Fruit fly (Drosophila melanogaster): ENCODE results near the gene Cyp4ac1.

Cyp4ac1 gene

dm6 chr2L:5237175-5237753 lies 26.5 kb upstream of the Cyp4ac1 start:
- TF ChIP-seq CG9948 (tag; optimal IDR thresholded peaks at IDR 0.05) (no peak), D1 (tag; optimal IDR thresholded peaks at IDR 0.05) (no peak), CG10348 (GFP tag; IDR thresholded peaks at IDR 0.05) (no peak), CG34367 (tag; optimal IDR thresholded peaks at IDR 0.05) (no peak), gl (tag; optimal IDR thresholded peaks at IDR 0.05) (peak; percentile 38), CG14655 (GFP tag; optimal IDR thresholded peaks at IDR 0.05) (peak; percentile 25), rn (GFP tag; IDR thresholded peaks at IDR 0.05) (no peak), CG12605 (GFP tag; IDR thresholded peaks at IDR 0.05) (peak; percentile 86), CG8301 (tag; optimal IDR thresholded peaks at IDR 0.05) (no peak), Pif1B (GFP tag; optimal IDR thresholded peaks at IDR 0.05) (peak; percentile 50), Ets98B (GFP tag; IDR thresholded peaks at IDR 0.05) (peak; percentile 66), CG15710 (tag; optimal IDR thresholded peaks at IDR 0.05) (peak; percentile 21), Snoo (tag; optimal IDR thresholded peaks at IDR 0.05) (peak; percentile 34), CG32121 (GFP tag; IDR thresholded peaks at IDR 0.05) (peak; percentile 51; the same call in 1 of the 2 replicates), Pif1A (GFP tag; optimal IDR thresholded peaks at IDR 0.05) (peak; percentile 62), EcR (GFP tag; optimal IDR thresholded peaks at IDR 0.05) (peak; percentile 61), fd96Ca (GFP tag; IDR thresholded peaks at IDR 0.05) (peak; percentile 55), CG13204 (GFP tag; optimal IDR thresholded peaks at IDR 0.05) (peak; percentile 9), CG8159 (tag; optimal IDR thresholded peaks at IDR 0.05) (peak; percentile 39), CG17806 (tag; optimal IDR thresholded peaks at IDR 0.05) (no peak), CG4496 (GFP tag; IDR thresholded peaks at IDR 0.05) (no peak; the same call in 2 of the 3 replicates)

DNA sequence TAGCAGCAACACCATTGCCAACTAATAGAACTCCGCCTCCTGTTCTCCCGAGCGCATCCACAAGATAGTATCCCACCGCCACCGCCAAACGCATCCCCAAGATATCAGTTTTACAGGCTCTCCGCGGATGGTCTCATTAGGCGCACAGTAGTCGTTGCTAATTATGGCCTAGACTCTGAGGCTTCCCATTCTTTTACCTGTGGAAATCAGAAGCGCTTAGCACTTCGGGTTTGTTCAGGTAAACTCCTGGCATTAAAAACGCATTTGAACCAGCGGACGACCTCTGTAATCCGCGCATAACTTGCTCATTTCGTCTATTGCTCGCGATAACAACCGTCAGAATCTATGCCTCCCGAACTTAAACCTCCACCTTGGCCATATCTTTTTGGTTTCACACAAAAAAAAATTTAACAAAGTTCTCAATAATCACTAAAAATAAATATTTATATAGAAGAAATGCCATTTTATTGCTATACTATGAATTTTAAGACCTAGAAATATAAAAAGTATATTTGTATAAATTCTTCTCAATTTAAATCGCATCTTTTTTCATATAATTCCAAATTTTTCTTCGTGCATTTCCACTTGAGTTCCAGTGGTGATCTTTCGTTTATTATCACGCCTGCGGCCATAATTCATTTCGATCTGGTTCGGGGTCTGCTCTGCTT lies 25.8 kb upstream of the Cyp4ac1 start:
- TF ChIP-seq CG8301 (tag; optimal IDR thresholded peaks at IDR 0.05): peak; percentile 6
- no peak for TF ChIP-seq gl (tag; optimal IDR thresholded peaks at IDR 0.05)
- no peak for TF ChIP-seq EcR (GFP tag; optimal IDR thresholded peaks at IDR 0.05)
- TF ChIP-seq CG14655 (GFP tag; optimal IDR thresholded peaks at IDR 0.05): no peak
- TF ChIP-seq Ets98B (GFP tag; IDR thresholded peaks at IDR 0.05): no peak
- no peak for TF ChIP-seq CG10348 (GFP tag; IDR thresholded peaks at IDR 0.05)
- no peak for TF ChIP-seq CG4496 (GFP tag; IDR thresholded peaks at IDR 0.05)
- no peak for TF ChIP-seq Snoo (tag; optimal IDR thresholded peaks at IDR 0.05)
- peak; percentile 61 for TF ChIP-seq CG15710 (tag; optimal IDR thresholded peaks at IDR 0.05)
- TF ChIP-seq CG34367 (tag; optimal IDR thresholded peaks at IDR 0.05): peak; percentile 1
- TF ChIP-seq Pif1B (GFP tag; optimal IDR thresholded peaks at IDR 0.05): no peak
- peak; percentile 57 for TF ChIP-seq CG9948 (tag; optimal IDR thresholded peaks at IDR 0.05)
- TF ChIP-seq fd96Ca (GFP tag; IDR thresholded peaks at IDR 0.05): no peak
- TF ChIP-seq CG17806 (tag; optimal IDR thresholded peaks at IDR 0.05): peak; percentile 56
- peak; percentile 71 for TF ChIP-seq CG8159 (tag; optimal IDR thresholded peaks at IDR 0.05)
- no peak for TF ChIP-seq CG32121 (GFP tag; IDR thresholded peaks at IDR 0.05)
- TF ChIP-seq CG13204 (GFP tag; optimal IDR thresholded peaks at IDR 0.05): no peak
- peak; percentile 12 for TF ChIP-seq Pif1A (GFP tag; optimal IDR thresholded peaks at IDR 0.05)
- no peak for TF ChIP-seq rn (GFP tag; IDR thresholded peaks at IDR 0.05)
- TF ChIP-seq D1 (tag; optimal IDR thresholded peaks at IDR 0.05): no peak
- no peak for TF ChIP-seq CG12605 (GFP tag; IDR thresholded peaks at IDR 0.05)

DNA sequence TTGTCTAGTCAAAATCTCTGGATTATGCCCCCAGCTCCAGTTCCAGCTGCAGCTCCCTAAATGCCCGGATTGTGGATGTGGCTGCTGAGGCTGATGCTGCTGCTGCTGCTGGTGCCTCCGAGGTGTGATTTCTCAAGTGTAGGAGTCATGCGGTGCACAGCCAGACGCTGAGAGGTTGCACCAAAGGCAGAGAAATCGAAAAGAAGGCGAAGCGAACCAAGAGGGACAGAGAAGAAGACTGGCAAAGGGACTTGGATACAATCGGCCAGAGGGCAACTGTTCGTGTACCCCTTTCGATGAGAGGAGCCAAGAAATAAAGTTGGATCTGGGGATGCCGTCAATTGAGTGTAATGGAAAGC lies 25.3 kb upstream of the Cyp4ac1 start:
- no peak for TF ChIP-seq CG10348 (GFP tag; IDR thresholded peaks at IDR 0.05)
- no peak for TF ChIP-seq D1 (tag; optimal IDR thresholded peaks at IDR 0.05)
- no peak for TF ChIP-seq CG32121 (GFP tag; IDR thresholded peaks at IDR 0.05)
- TF ChIP-seq CG13204 (GFP tag; optimal IDR thresholded peaks at IDR 0.05): peak; percentile 43
- TF ChIP-seq gl (tag; optimal IDR thresholded peaks at IDR 0.05): no peak
- TF ChIP-seq CG12605 (GFP tag; IDR thresholded peaks at IDR 0.05): no peak
- peak; percentile 38 for TF ChIP-seq EcR (GFP tag; optimal IDR thresholded peaks at IDR 0.05)
- no peak for TF ChIP-seq CG8301 (tag; optimal IDR thresholded peaks at IDR 0.05)
- TF ChIP-seq Snoo (tag; optimal IDR thresholded peaks at IDR 0.05): no peak
- no peak for TF ChIP-seq CG4496 (GFP tag; IDR thresholded peaks at IDR 0.05)
- no peak for TF ChIP-seq CG14655 (GFP tag; optimal IDR thresholded peaks at IDR 0.05)
- TF ChIP-seq CG8159 (tag; optimal IDR thresholded peaks at IDR 0.05): no peak

DNA sequence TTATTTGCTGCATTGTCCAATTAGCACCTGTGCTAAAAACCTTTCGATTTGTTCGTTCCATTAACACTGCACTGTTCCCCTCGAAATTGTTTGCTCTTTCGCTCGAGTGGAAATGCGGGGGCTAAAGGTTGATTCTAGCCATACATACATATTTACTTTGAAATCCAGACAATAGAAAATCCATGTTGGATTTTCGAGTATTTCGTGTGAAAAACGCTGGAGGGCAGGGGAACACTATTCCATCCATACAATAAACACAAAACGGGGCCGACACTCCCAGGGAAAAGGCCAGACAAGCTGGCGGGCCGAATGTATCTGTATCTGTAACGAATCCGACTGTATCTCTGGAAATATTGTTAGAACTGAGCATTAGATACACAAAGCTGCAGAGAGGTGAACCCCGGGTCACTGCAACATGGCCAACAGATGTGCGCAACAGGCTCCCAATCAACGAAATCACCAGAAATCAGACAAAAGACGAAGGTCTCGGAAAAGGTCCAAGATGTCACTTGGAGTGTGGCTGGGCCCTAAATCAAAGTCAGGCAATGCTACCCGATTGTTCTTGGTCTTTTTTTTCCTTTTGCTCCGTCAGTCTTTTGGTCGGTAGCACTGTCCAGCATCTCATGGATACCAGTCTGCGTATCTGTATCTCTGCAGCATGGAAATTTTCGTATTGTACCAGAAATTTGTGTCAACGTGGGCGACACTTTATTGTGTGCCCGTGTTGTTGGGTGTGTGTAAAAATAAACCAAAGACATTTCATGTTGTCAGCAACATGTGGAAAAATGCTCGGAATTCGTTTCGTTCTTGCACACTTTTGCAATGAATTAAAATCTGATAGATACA lies 24.1 kb upstream of the Cyp4ac1 start:
- TF ChIP-seq Ets98B (GFP tag; IDR thresholded peaks at IDR 0.05): no peak
- TF ChIP-seq rn (GFP tag; IDR thresholded peaks at IDR 0.05): no peak
- TF ChIP-seq EcR (GFP tag; optimal IDR thresholded peaks at IDR 0.05): no peak
- TF ChIP-seq CG15710 (tag; optimal IDR thresholded peaks at IDR 0.05): no peak
- TF ChIP-seq fd96Ca (GFP tag; IDR thresholded peaks at IDR 0.05): no peak
- no peak for TF ChIP-seq CG10348 (GFP tag; IDR thresholded peaks at IDR 0.05)
- TF ChIP-seq D1 (tag; optimal IDR thresholded peaks at IDR 0.05): no peak
- no peak for TF ChIP-seq CG32121 (GFP tag; IDR thresholded peaks at IDR 0.05)
- TF ChIP-seq CG8301 (tag; optimal IDR thresholded peaks at IDR 0.05): no peak
- no peak for TF ChIP-seq CG8159 (tag; optimal IDR thresholded peaks at IDR 0.05)
- TF ChIP-seq CG14655 (GFP tag; optimal IDR thresholded peaks at IDR 0.05): no peak
- no peak for TF ChIP-seq CG12605 (GFP tag; IDR thresholded peaks at IDR 0.05)
- no peak for TF ChIP-seq CG34367 (tag; optimal IDR thresholded peaks at IDR 0.05)
- TF ChIP-seq CG17806 (tag; optimal IDR thresholded peaks at IDR 0.05): no peak
- no peak for TF ChIP-seq CG4496 (GFP tag; IDR thresholded peaks at IDR 0.05)
- no peak for TF ChIP-seq Snoo (tag; optimal IDR thresholded peaks at IDR 0.05)

DNA sequence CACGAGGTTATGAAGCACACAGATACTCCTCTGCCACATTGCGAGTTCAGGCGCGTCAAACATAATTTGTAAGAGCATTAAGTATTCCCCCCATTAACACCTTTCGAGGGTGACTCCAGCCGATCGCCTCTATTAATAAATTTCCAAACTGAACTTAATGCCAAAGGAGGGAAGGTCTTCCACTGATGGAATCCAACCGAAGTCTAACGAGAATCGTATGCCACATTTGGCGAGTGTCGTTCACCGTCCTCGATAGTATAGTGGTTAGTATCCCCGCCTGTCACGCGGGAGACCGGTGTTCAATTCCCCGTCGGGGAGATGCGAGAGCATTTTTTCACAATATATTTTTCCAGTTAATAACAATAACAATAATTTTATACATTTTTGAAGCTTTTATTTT lies 23.3 kb upstream of the Cyp4ac1 start:
- TF ChIP-seq Pif1A (GFP tag; optimal IDR thresholded peaks at IDR 0.05) (no peak), Pif1B (GFP tag; optimal IDR thresholded peaks at IDR 0.05) (no peak), CG13204 (GFP tag; optimal IDR thresholded peaks at IDR 0.05) (no peak), CG12605 (GFP tag; IDR thresholded peaks at IDR 0.05) (no peak), D1 (tag; optimal IDR thresholded peaks at IDR 0.05) (no peak), CG15710 (tag; optimal IDR thresholded peaks at IDR 0.05) (no peak), Ets98B (GFP tag; IDR thresholded peaks at IDR 0.05) (no peak)
